Fruit fly (Drosophila melanogaster): ENCODE results near the gene Sf3a1.

Gene Sf3a1

DNA sequence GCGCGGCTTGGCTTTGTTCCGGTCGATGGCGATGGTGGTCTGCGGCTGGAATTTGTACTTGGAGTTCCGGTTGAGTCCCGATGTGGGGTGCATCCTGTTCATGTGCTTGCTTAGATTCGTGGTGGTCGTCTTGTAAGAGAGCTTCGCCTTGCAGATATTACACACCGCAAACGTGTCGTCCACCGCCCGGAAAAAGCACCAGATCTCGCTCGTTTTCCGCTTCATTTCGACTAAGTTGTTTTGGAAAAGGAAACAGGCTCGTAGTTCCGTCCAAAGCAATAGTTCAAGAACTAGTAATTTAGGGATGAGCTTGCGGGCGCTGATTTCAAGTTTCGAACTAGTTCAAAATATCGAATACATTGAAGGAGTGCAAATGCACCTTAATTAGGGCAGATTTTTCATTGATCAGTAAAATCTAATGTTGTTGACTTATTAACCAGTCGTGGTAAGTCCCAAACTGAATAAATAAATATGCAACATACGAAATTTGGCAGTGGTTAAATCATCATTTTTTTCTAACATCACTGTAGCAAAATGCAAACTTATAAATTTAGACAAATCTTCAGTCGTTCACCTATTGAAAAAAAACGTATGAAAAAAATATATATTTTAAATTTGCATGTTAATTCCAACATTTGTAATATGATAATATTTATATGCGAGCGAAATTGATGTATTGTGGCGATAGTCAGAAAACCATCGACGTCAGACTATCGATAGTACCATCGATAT is 40.8 kb upstream of the Sf3a1 start, which contains the start of the genes bdwf and Patr-1 (continued):
- no peak for TF ChIP-seq NfI (GFP tag; optimal IDR thresholded peaks at IDR 0.05)
- no peak for TF ChIP-seq CG1024 (GFP tag; IDR thresholded peaks at IDR 0.05)
- TF ChIP-seq CG11398 (GFP tag; optimal IDR thresholded peaks at IDR 0.05) = no peak
- peak; percentile 94 for TF ChIP-seq hb (GFP tag; IDR thresholded peaks at IDR 0.05; ENCODE audit: partially characterized antibody)
- TF ChIP-seq HmgD (GFP tag; optimal IDR thresholded peaks at IDR 0.05) = no peak
- TF ChIP-seq Pdp1 (GFP tag; optimal IDR thresholded peaks at IDR 0.05) = peak in 1 of 2 experiments; percentile 17
- TF ChIP-seq Blimp-1 (GFP tag; optimal IDR thresholded peaks at IDR 0.05) = no peak
- no peak for TF ChIP-seq CG2889 (GFP tag; IDR thresholded peaks at IDR 0.05)
- no peak for TF ChIP-seq gce (GFP tag; IDR thresholded peaks at IDR 0.05)
- peak; percentile 77 for TF ChIP-seq sna (GFP tag; IDR thresholded peaks at IDR 0.05; ENCODE audit: partially characterized antibody)
- TF ChIP-seq stc (GFP tag; IDR thresholded peaks at IDR 0.05) = 0 out of 2 replicates have a peak, but pooled peaks have one; percentile 6
- TF ChIP-seq Lpt (GFP tag; optimal IDR thresholded peaks at IDR 0.05) = no peak
- no peak for TF ChIP-seq gsb (GFP tag; IDR thresholded peaks at IDR 0.05)
- no peak for TF ChIP-seq salm (tag; optimal IDR thresholded peaks at IDR 0.05)
- peak; percentile 93 for TF ChIP-seq CG16813 (GFP tag; IDR thresholded peaks at IDR 0.05; ENCODE audit: partially characterized antibody)
- TF ChIP-seq sens (GFP tag) = peak; percentile 81
- no peak for TF ChIP-seq CG6854 (GFP tag; optimal IDR thresholded peaks at IDR 0.05)
- TF ChIP-seq CG12391 (tag; optimal IDR thresholded peaks at IDR 0.05) = peak; percentile 63
- peak; percentile 5 for TF ChIP-seq corto (GFP tag; optimal IDR thresholded peaks at IDR 0.05)
- TF ChIP-seq hbn (GFP tag; IDR thresholded peaks at IDR 0.05; ENCODE audit: partially characterized antibody) = peak; percentile 84
- no peak for TF ChIP-seq CG32767 (GFP tag; IDR thresholded peaks at IDR 0.05)
- TF ChIP-seq run (tag; optimal IDR thresholded peaks at IDR 0.05) = no peak
- TF ChIP-seq Bgb (GFP tag; IDR thresholded peaks at IDR 0.05; ENCODE audit: partially characterized antibody) = peak; percentile 89
- peak; percentile 35 for TF ChIP-seq CG17829 (tag; optimal IDR thresholded peaks at IDR 0.05)
- TF ChIP-seq Dip3 (GFP tag; optimal IDR thresholded peaks at IDR 0.05) = no peak
- TF ChIP-seq nom (GFP tag; optimal IDR thresholded peaks at IDR 0.05) = no peak
- no peak for TF ChIP-seq pnt (GFP tag; optimal IDR thresholded peaks at IDR 0.05)
- TF ChIP-seq wor (GFP tag; IDR thresholded peaks at IDR 0.05) = no peak
- TF ChIP-seq MTF-1 (GFP tag; optimal IDR thresholded peaks at IDR 0.05; ENCODE audit: borderline replicate concordance) = no peak
- no peak for TF ChIP-seq CG14441 (GFP tag; IDR thresholded peaks at IDR 0.05)
- TF ChIP-seq CG3065 (GFP tag; optimal IDR thresholded peaks at IDR 0.05) = no peak
- TF ChIP-seq HLH54F (GFP tag; optimal IDR thresholded peaks at IDR 0.05) = peak; percentile 53
- TF ChIP-seq gro (GFP tag; optimal IDR thresholded peaks at IDR 0.05) = peak; percentile 15
- peak; percentile 37 for TF ChIP-seq ind (GFP tag; optimal IDR thresholded peaks at IDR 0.05)
- peak; percentile 61 for TF ChIP-seq CG12659 (GFP tag; optimal IDR thresholded peaks at IDR 0.05)
- TF ChIP-seq mam (GFP tag; optimal IDR thresholded peaks at IDR 0.05) = no peak
- peak; percentile 29 for TF ChIP-seq CG8944 (GFP tag; optimal IDR thresholded peaks at IDR 0.05)
- no peak for TF ChIP-seq ken (GFP tag; IDR thresholded peaks at IDR 0.05)
- TF ChIP-seq CG6175 (GFP tag; IDR thresholded peaks at IDR 0.05) = no peak
- TF ChIP-seq HLH3B (GFP tag; IDR thresholded peaks at IDR 0.05) = no peak
- TF ChIP-seq cato (GFP tag; optimal IDR thresholded peaks at IDR 0.05; ENCODE audit: borderline replicate concordance) = no peak
- no peak for TF ChIP-seq C15 (GFP tag; IDR thresholded peaks at IDR 0.05)
- TF ChIP-seq Scr (GFP tag; IDR thresholded peaks at IDR 0.05; ENCODE audit: partially characterized antibody) = peak; percentile 95
- TF ChIP-seq eve (GFP tag; optimal IDR thresholded peaks at IDR 0.05) = no peak
- no peak for TF ChIP-seq D19B (GFP tag; optimal IDR thresholded peaks at IDR 0.05)
- peak; percentile 55 for TF ChIP-seq zen (tag; optimal IDR thresholded peaks at IDR 0.05)
- peak; percentile 89 for TF ChIP-seq tna (GFP tag; IDR thresholded peaks at IDR 0.05; ENCODE audit: partially characterized antibody)
- no peak for TF ChIP-seq Dip2 (GFP tag; IDR thresholded peaks at IDR 0.05)
- peak; percentile 4 for TF ChIP-seq gcm (GFP tag; optimal IDR thresholded peaks at IDR 0.05)
- no peak for TF ChIP-seq H2.0 (GFP tag; IDR thresholded peaks at IDR 0.05)
